Fruit fly (Drosophila melanogaster): ENCODE data around the gene ERp44.

ERp44 gene

dm6 chrX:16320197-16320921 is 22.8 kb upstream of the ERp44 start, which contains the start of gene Cyp1 (continued):
- peak; percentile 88 for TF ChIP-seq sens (GFP tag)
- peak; percentile 64; the same call in 2 of the 3 replicates for TF ChIP-seq zen2 (GFP tag; IDR thresholded peaks at IDR 0.05; ENCODE audit: partially characterized antibody)
- no peak for TF ChIP-seq ac (GFP tag; optimal IDR thresholded peaks at IDR 0.05)
- TF ChIP-seq gsb-n (tag; optimal IDR thresholded peaks at IDR 0.05), result no peak
- TF ChIP-seq gem (tag; optimal IDR thresholded peaks at IDR 0.05), result no peak
- peak; percentile 55 for TF ChIP-seq lmd (GFP tag; IDR thresholded peaks at IDR 0.05)
- TF ChIP-seq zf30C (GFP tag; optimal IDR thresholded peaks at IDR 0.05), result no peak
- peak; percentile 69; the same call in 1 of the 3 replicates for TF ChIP-seq hb (GFP tag; IDR thresholded peaks at IDR 0.05; ENCODE audit: partially characterized antibody)
- peak; percentile 70 for TF ChIP-seq CG14667 (GFP tag; IDR thresholded peaks at IDR 0.05)
- TF ChIP-seq chm (GFP tag; IDR thresholded peaks at IDR 0.05), result peak; percentile 81
- TF ChIP-seq Dp (GFP tag; optimal IDR thresholded peaks at IDR 0.05), result peak; percentile 51
- TF ChIP-seq CG34422 (GFP tag; IDR thresholded peaks at IDR 0.05), result peak; percentile 58; the same call in 1 of the 3 replicates
- TF ChIP-seq CG11398 (GFP tag; optimal IDR thresholded peaks at IDR 0.05), result no peak
- TF ChIP-seq Nf-YC (tag; optimal IDR thresholded peaks at IDR 0.05), result no peak
- TF ChIP-seq gce (GFP tag; IDR thresholded peaks at IDR 0.05), result peak; percentile 61; the same call in 2 of the 3 replicates
- TF ChIP-seq CG16815 (GFP tag; optimal IDR thresholded peaks at IDR 0.05), result no peak
- peak; percentile 72; the same call in 2 of the 3 replicates for TF ChIP-seq CG7963 (GFP tag; IDR thresholded peaks at IDR 0.05; ENCODE audit: partially characterized antibody)
- 0 out of 3 replicates have a peak, but pooled peaks have one; percentile 27 for TF ChIP-seq Aef1 (GFP tag; IDR thresholded peaks at IDR 0.05)
- TF ChIP-seq CG11085 (GFP tag; IDR thresholded peaks at IDR 0.05), result no peak
- peak; percentile 31 for TF ChIP-seq HLHmδ (GFP tag; optimal IDR thresholded peaks at IDR 0.05)
- TF ChIP-seq tin (GFP tag; optimal IDR thresholded peaks at IDR 0.05), result peak; percentile 3
- TF ChIP-seq CG15514 (GFP tag; optimal IDR thresholded peaks at IDR 0.05), result peak; percentile 88
- no peak for TF ChIP-seq danr (GFP tag; IDR thresholded peaks at IDR 0.05)
- TF ChIP-seq Abd-B (GFP tag; optimal IDR thresholded peaks at IDR 0.05), result no peak
- peak; percentile 20 for TF ChIP-seq CG13424 (tag; optimal IDR thresholded peaks at IDR 0.05)
- TF ChIP-seq inv (GFP tag; IDR thresholded peaks at IDR 0.05; ENCODE audit: partially characterized antibody), result peak; percentile 71; the same call in 1 of the 2 replicates
- TF ChIP-seq Oli (tag; optimal IDR thresholded peaks at IDR 0.05), result no peak
- peak; percentile 44; the same call in 1 of the 2 replicates for TF ChIP-seq sim (GFP tag; IDR thresholded peaks at IDR 0.05)
- TF ChIP-seq Scr (GFP tag; IDR thresholded peaks at IDR 0.05; ENCODE audit: partially characterized antibody), result peak; percentile 76
- no peak; the same call in 1 of the 2 replicates for TF ChIP-seq Nf-YA (GFP tag; IDR thresholded peaks at IDR 0.05)
- no peak for TF ChIP-seq bowl (GFP tag; IDR thresholded peaks at IDR 0.05)
- TF ChIP-seq CG7839 (tag; optimal IDR thresholded peaks at IDR 0.05), result no peak
- no peak for TF ChIP-seq CG6683 (GFP tag; optimal IDR thresholded peaks at IDR 0.05)
- no peak for TF ChIP-seq Mes4 (GFP tag; optimal IDR thresholded peaks at IDR 0.05)
- TF ChIP-seq CG7786 (GFP tag; optimal IDR thresholded peaks at IDR 0.05), result no peak
- no peak for TF ChIP-seq CG8388 (GFP tag; optimal IDR thresholded peaks at IDR 0.05)
- TF ChIP-seq Bdp1 (GFP tag; optimal IDR thresholded peaks at IDR 0.05), result no peak
- no peak for TF ChIP-seq Dad (GFP tag; optimal IDR thresholded peaks at IDR 0.05)
- TF ChIP-seq CG12659 (GFP tag; optimal IDR thresholded peaks at IDR 0.05), result peak; percentile 60
- no peak for TF ChIP-seq dmrt99B (tag; optimal IDR thresholded peaks at IDR 0.05)
- TF ChIP-seq CG15601 (tag; optimal IDR thresholded peaks at IDR 0.05), result no peak
- TF ChIP-seq bbx (GFP tag; IDR thresholded peaks at IDR 0.05; ENCODE audit: partially characterized antibody), result peak; percentile 90
- TF ChIP-seq grn (GFP tag; optimal IDR thresholded peaks at IDR 0.05), result no peak
- TF ChIP-seq wor (GFP tag; IDR thresholded peaks at IDR 0.05), result no peak
- no peak for TF ChIP-seq z (GFP tag; IDR thresholded peaks at IDR 0.05)
- TF ChIP-seq CG7271 (tag; optimal IDR thresholded peaks at IDR 0.05), result peak; percentile 19
- TF ChIP-seq CG5245 (GFP tag; optimal IDR thresholded peaks at IDR 0.05), result no peak
- TF ChIP-seq pum (GFP tag; optimal IDR thresholded peaks at IDR 0.05), result no peak
- TF ChIP-seq CG13296 (GFP tag; optimal IDR thresholded peaks at IDR 0.05), result no peak

All from whole organism, embryonic.